Fruit fly (Drosophila melanogaster): ENCODE measurements around the gene RpL10Ab.

DNA sequence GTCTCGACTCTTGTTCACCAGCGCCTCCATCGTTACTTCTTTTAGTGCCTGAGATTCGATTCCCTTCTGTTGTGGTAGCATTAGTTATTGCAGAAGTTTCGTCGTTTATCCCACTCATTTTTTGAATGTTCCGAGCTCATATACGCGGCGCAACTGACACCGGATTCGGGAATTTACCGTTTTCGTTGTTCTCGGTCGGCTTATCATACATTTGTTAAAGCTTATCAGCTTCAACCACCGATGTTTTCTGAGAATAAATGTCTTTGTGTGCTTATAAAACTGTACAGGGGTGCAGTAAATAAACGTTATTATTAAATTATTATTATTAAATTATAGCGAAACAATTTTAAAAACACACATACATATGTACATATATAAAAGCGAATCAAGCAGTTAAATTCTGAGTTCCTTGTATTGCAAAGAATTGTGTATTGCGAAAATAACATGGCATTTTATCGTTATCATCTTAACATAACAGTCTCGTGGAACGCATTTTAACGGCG, 14.0 kb downstream of the RpL10Ab start, which contains the start of gene CG43064:
- TF ChIP-seq h (optimal IDR thresholded peaks at IDR 0.05) (no peak), psq (optimal IDR thresholded peaks at IDR 0.05) (no peak), Myc (optimal IDR thresholded peaks at IDR 0.05) (no peak), Sin3A (optimal IDR thresholded peaks at IDR 0.05) (no peak), ttk (optimal IDR thresholded peaks at IDR 0.05) (no peak)

Measured in Kc167 (cell line).